Worm (Caenorhabditis elegans) whole organism, dauer: ENCODE measurements around the gene glb-25.

ENCODE experiments used
- unc-62 ChIP-seq: sonication (generic microtip); optimal IDR thresholded peaks from 2 replicates; lab custom pipeline; 2017; ENCODE audit warnings: missing biosample characterization, missing genetic modification reagents, missing genetic modification characterization

glb-25 gene

ce11 chrV:1998358-1998757 is 60.3 kb downstream of the glb-25 start:
- no peak for TF ChIP-seq unc-62 (GFP tag; lab: Kevin White, UChicago)

DNA sequence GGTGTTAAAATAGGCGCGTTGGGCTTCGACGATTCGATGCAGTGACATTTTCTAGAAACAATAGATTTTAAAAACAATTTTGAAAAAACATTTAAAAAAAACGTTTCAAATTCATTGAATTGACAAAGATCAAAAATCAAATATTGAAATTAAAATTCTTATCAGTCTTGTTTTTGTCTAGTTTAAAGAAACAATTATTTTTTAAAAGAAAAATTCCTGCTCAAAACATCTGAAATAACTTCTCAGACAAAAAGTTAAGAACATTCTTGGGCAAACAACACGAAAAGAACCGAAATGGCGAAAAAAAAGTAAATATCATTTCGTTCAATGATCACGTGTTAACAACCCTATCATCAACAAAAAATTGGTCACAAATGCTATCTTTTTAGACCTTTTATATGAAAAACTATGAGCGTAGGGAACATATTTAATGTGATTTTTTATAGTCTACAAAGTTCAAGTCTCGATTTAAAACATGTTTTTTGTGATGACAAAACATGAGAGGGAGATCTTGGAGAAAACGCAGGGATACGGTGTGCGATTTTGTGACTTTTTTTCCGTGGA is 61.5 kb downstream of the glb-25 start, which contains the start of gene alh-5:
Gene alh-5, minus strand, starts transcription at position 51 of the 564 bp plus-strand sequence.
- TF ChIP-seq unc-62 (GFP tag; lab: Kevin White, UChicago) = no peak
